Worm (Caenorhabditis elegans) whole organism, early embryonic: ENCODE measurements around the gene col-167.

ENCODE experiments used
- B0310.2 ChIP-seq: sonication (generic microtip); optimal IDR thresholded peaks from 2 replicates; lab custom pipeline; 2016; ENCODE audit warnings: mild to moderate bottlenecking, missing genetic modification characterization, missing compliant biosample characterization
- F13C5.2 ChIP-seq: sonication (generic microtip); optimal IDR thresholded peaks from 2 replicates; lab custom pipeline; 2017; ENCODE audit warnings: mild to moderate bottlenecking, missing genetic modification characterization, inconsistent platforms, missing compliant biosample characterization
- aly-1 ChIP-seq: sonication (generic microtip); optimal IDR thresholded peaks from 2 replicates; lab custom pipeline; 2016; ENCODE audit warnings: missing genetic modification characterization, missing compliant biosample characterization
- ama-1 ChIP-seq: fragments of 150-350 bp; optimal IDR thresholded peaks from 2 replicates; lab custom pipeline; 2014
- ceh-13 ChIP-seq: fragments of 200-800 bp; sonication (Bioruptor generic); optimal IDR thresholded peaks from 2 replicates; lab custom pipeline; 2018; ENCODE audit warnings: mild to moderate bottlenecking, missing genetic modification characterization, missing compliant biosample characterization
- ceh-36 ChIP-seq: sonication (generic microtip); optimal IDR thresholded peaks from 2 replicates; lab custom pipeline; 2016; ENCODE audit warnings: missing genetic modification characterization, inconsistent platforms, missing compliant biosample characterization
- ets-7 ChIP-seq: sonication (generic microtip); optimal IDR thresholded peaks from 2 replicates; lab custom pipeline; 2016; ENCODE audit warnings: missing genotype, missing genetic modification characterization, missing compliant biosample characterization
- flt-1 ChIP-seq: fragments of 200-800 bp; sonication (Bioruptor generic); IDR thresholded peaks from 2 replicates; pipeline ENCODE4 v1.3.6; 2022; ENCODE audit warnings: missing genetic modification characterization, missing compliant biosample characterization
- hmbx-1 ChIP-seq: sonication (generic microtip); optimal IDR thresholded peaks from 2 replicates; lab custom pipeline; 2016; ENCODE audit warnings: mild to moderate bottlenecking, missing genetic modification characterization, missing compliant biosample characterization
- hmg-4 ChIP-seq: fragments of 200-800 bp; sonication (Bioruptor generic); optimal IDR thresholded peaks from 2 replicates; lab custom pipeline; 2018; ENCODE audit warnings: mild to moderate bottlenecking, missing genetic modification characterization, missing compliant biosample characterization
- hnd-1 ChIP-seq: sonication (generic microtip); optimal IDR thresholded peaks from 2 replicates; lab custom pipeline; 2016; ENCODE audit warnings: missing genetic modification characterization, missing compliant biosample characterization
- pes-1 ChIP-seq: fragments of 200-800 bp; sonication (Bioruptor generic); IDR thresholded peaks from 2 replicates; pipeline ENCODE4 v1.3.6; 2022; ENCODE audit warnings: missing genetic modification reagents, missing genetic modification characterization, missing compliant biosample characterization
- scrt-1 ChIP-seq: fragments of 200-800 bp; sonication (Bioruptor generic); IDR thresholded peaks from 2 replicates; pipeline ENCODE4 v1.3.6; 2022; ENCODE audit warnings: missing genetic modification characterization, missing compliant biosample characterization
- sea-1 ChIP-seq: fragments of 200-800 bp; sonication (Bioruptor generic); conservative IDR thresholded peaks from 2 replicates; pipeline ENCODE4 v1.3.6; 2022; ENCODE audit warnings: missing genetic modification characterization, missing compliant biosample characterization
- tbx-11 ChIP-seq: fragments of 200-800 bp; sonication (Bioruptor generic); IDR thresholded peaks from 2 replicates; pipeline ENCODE4 v1.3.6; 2022; ENCODE audit warnings: missing genetic modification characterization, missing compliant biosample characterization
- tbx-37 ChIP-seq: fragments of 200-800 bp; sonication (Bioruptor generic); conservative IDR thresholded peaks from 2 replicates; pipeline ENCODE4 v1.3.6; 2022; ENCODE audit warnings: missing genetic modification reagents, missing genetic modification characterization, missing compliant biosample characterization
- tra-4 ChIP-seq: sonication (generic microtip); optimal IDR thresholded peaks from 2 replicates; lab custom pipeline; 2017; ENCODE audit warnings: missing genetic modification characterization, missing compliant biosample characterization

col-167 gene

DNA sequence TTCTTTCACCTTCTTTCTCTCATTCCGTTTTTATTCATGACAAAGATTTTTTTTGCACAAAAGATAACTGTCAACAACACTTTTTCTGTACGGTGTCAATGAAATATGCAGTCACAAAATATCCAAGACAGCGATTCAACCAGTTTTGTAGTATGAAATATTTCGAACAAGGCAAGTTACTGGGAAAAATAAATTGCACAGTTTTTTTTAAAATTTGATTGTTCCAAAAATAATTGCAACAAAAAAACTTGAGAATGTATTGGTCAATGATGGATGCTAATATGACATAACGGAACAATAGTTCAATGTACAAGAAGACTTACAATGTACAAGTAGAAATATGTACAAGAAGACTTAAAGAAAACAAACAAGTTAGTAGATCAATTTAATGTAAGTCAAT, 22.5 kb downstream of the col-167 start:
- TF ChIP-seq aly-1 (tag; lab: Kevin White, UChicago): no peak
- TF ChIP-seq hmg-4 (GFP tag; lab: Kevin White, UChicago): no peak
- no peak for TF ChIP-seq pes-1
- TF ChIP-seq hmbx-1 (tag; lab: Kevin White, UChicago): no peak
- no peak for TF ChIP-seq tbx-11
- no peak for TF ChIP-seq ets-7
- TF ChIP-seq hnd-1 (tag; lab: Kevin White, UChicago): no peak
- no peak for TF ChIP-seq scrt-1
- TF ChIP-seq ama-1 (lab: Kevin White, UChicago): no peak
- TF ChIP-seq F13C5.2 (tag; lab: Kevin White, UChicago): no peak
- no peak for TF ChIP-seq flt-1
- no peak for TF ChIP-seq B0310.2 (tag; lab: Kevin White, UChicago)
- no peak for TF ChIP-seq tra-4 (tag; lab: Kevin White, UChicago)
- TF ChIP-seq ceh-36 (tag; lab: Kevin White, UChicago): no peak
- TF ChIP-seq tbx-37 (GFP tag; lab: Robert Waterston, UW): no peak
- no peak for TF ChIP-seq sea-1 (GFP tag; lab: Robert Waterston, UW)
- TF ChIP-seq ceh-13: no peak

DNA sequence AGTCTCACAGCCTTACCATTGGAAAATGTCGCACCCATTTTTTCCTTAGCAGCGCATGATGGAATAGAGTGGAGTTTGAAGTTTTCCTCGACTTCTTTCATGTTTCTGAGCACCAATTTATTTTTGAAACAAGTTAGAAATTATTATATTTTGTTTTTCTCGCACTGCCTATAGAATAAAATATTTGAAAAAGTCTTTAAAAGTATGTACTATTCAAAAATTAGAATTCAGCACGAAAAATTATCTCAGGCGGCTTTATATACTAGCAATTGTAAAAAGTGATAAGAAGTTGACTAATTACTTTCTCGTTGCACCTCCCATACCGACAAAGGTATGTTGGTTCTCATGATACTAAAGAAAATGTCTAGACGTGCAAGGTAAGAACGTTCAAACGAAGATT, 23.7 kb downstream of the col-167 start, which contains the start of gene C03B1.9:
Gene C03B1.9 (minus strand): TSS at position 101 of the 400 bp plus-strand sequence.
- no peak for TF ChIP-seq scrt-1
- TF ChIP-seq ceh-36 (tag; lab: Kevin White, UChicago): no peak
- TF ChIP-seq tbx-11: no peak
- no peak for TF ChIP-seq tra-4 (tag; lab: Kevin White, UChicago)
- no peak for TF ChIP-seq ets-7
- TF ChIP-seq F13C5.2 (tag; lab: Kevin White, UChicago): no peak
- TF ChIP-seq B0310.2 (tag; lab: Kevin White, UChicago): no peak
- no peak for TF ChIP-seq hmg-4 (GFP tag; lab: Kevin White, UChicago)
- no peak for TF ChIP-seq hmbx-1 (tag; lab: Kevin White, UChicago)
- no peak for TF ChIP-seq sea-1 (GFP tag; lab: Robert Waterston, UW)
- TF ChIP-seq ceh-13: no peak

DNA sequence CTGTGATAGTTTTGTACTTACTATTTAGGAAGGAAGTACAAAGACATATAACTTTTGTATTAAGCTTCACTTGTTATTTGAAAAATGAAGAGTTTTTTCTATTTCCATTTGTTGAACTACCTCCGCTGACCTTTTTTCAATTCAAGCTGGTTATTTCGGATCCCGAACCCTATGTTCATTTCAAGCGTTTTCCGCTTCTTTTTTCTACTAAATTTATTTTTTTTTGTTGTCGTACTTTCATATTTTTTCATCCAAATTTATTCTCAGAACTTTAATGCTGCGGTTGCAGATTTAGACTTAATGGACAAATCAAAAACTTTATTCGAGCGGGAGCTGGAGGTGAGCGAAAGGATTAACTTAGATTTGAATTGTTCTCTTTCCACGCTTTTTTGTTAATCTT, 26.7 kb downstream of the col-167 start, which contains the start of gene C03B1.6:
Gene C03B1.6 (plus strand): TSS at position 301 of the 400 bp plus-strand sequence.
- TF ChIP-seq hnd-1 (tag; lab: Kevin White, UChicago) (no peak), hmbx-1 (tag; lab: Kevin White, UChicago) (no peak), scrt-1 (no peak), B0310.2 (tag; lab: Kevin White, UChicago) (no peak), flt-1 (no peak), F13C5.2 (tag; lab: Kevin White, UChicago) (no peak), tbx-11 (no peak), hmg-4 (GFP tag; lab: Kevin White, UChicago) (no peak), sea-1 (GFP tag; lab: Robert Waterston, UW) (no peak)

DNA sequence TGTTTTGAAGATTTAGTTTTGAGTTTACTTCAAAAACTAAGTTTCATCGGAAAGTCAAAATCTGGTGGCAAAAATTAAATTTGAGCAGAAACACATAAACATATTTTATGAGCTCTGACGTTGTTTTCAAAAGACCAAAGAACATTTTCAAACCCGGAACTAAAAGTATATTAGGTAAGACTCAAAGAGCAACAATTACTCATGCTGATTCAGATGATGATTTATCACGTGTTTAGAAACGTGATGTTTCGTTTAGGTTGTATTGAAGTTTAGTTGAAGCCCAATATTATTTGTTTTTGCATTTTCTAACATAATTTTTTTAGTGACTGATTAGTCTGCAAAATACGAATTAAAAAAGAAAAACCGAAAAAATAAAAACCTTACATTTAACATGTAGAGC, 30.5 kb downstream of the col-167 start:
- TF ChIP-seq tbx-37 (GFP tag; lab: Robert Waterston, UW): no peak
- TF ChIP-seq ceh-13: no peak
- TF ChIP-seq F13C5.2 (tag; lab: Kevin White, UChicago): no peak
- no peak for TF ChIP-seq hnd-1 (tag; lab: Kevin White, UChicago)
- TF ChIP-seq flt-1: no peak
- no peak for TF ChIP-seq B0310.2 (tag; lab: Kevin White, UChicago)
- TF ChIP-seq ceh-36 (tag; lab: Kevin White, UChicago): no peak
- TF ChIP-seq sea-1 (GFP tag; lab: Robert Waterston, UW): no peak
- TF ChIP-seq scrt-1: no peak

DNA sequence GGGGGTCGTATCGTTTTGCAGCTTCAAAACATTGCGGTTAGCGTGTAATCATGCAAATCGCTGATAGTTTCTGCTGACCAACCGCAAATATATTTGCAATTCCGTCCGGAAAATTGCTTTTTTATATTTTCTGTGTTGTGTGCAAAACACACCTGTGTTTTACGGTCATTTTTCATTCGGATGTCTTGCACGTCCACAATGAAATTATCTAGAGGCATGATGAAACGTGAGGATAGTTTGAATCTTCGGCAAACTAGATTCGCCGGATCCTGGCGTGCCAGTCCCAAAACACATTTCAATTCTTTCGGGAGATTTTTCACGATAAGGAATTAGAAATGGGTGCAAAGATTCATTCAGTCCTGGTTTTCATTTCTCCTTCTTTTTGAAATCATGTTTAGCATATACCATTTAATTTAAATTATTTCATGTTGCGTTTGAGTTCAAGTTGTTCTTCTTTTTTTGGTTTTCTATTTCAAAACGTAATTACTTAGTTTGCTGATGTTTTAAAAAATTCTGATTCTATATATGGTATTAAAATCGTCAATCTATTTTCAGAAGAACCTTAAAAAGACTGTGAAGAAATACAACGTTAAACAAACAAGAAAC, 31.8 kb downstream of the col-167 start, which contains the start of gene C03B1.5:
Gene C03B1.5 (plus strand): TSS at position 556 of the 606 bp plus-strand sequence.
- no peak for TF ChIP-seq aly-1 (tag; lab: Kevin White, UChicago)
- TF ChIP-seq ets-7: no peak
- no peak for TF ChIP-seq B0310.2 (tag; lab: Kevin White, UChicago)
- TF ChIP-seq tra-4 (tag; lab: Kevin White, UChicago): no peak
- TF ChIP-seq ceh-36 (tag; lab: Kevin White, UChicago): no peak

DNA sequence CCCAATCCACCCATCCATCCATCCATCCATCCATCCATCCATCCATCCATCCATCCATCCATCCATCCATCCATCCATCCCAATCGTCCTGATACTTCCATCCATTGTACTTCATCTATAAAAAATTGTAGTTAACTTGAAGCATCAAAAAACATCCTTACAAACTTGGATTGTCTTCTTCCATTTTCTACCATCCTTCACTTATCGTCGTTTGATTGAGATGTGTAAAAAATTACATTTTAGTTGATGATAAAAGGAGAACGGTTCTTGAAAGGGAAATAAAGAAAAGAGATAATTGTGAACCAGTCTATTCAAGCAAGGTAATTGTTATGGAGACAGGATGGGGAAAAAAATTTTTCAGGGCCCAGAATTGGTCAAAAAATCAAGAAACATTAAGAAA, 34.5 kb downstream of the col-167 start, which contains the start of gene C03B1.10:
Gene C03B1.10 (minus strand): TSS at position 101 of the 400 bp plus-strand sequence.
- no peak for TF ChIP-seq hmg-4 (GFP tag; lab: Kevin White, UChicago)
- no peak for TF ChIP-seq pes-1
- no peak for TF ChIP-seq ceh-13
- no peak for TF ChIP-seq ets-7
- no peak for TF ChIP-seq hnd-1 (tag; lab: Kevin White, UChicago)
- no peak for TF ChIP-seq tbx-11
- TF ChIP-seq sea-1 (GFP tag; lab: Robert Waterston, UW): no peak

DNA sequence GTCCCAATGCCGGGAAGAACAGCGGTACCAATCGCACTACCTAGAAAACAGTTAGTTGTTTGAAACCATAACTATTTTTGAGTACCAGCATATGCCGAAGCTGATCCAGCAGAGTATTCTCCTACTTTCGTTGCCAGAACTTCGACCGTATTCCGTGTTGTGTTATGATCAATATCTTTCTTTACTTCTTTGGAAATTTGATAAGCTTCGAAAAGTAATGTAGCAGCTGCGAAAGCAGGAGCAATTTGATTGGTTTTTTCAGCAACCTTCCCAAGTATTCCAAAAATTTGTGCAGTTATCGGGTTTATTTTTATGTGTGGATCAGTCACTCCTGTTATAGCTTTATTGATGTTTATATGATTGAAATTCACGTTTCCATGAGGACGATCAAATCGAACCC, 36.8 kb downstream of the col-167 start:
- no peak for TF ChIP-seq tra-4 (tag; lab: Kevin White, UChicago)
- no peak for TF ChIP-seq flt-1
- TF ChIP-seq tbx-11: no peak
- no peak for TF ChIP-seq hmbx-1 (tag; lab: Kevin White, UChicago)

DNA sequence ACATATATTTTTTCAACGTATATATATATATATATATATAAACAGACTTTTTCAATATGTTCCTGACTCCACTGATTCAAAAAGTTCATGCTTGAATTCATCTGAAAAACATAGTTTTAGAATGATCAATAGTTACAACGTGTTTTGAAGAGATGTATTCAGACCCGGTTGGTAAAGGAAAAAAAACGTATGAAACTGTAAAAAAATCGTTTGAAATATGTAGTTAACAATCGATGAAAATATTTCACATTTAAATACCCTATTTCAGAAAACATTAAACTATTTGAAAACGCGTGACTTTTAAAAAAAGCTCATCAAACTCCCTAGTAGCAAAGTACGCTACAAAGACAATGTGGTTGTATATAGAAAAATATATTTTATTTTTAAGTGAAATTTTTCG, 37.4 kb downstream of the col-167 start, which contains the start of gene C03B1.14:
Gene C03B1.14 (minus strand): TSS at position 101 of the 400 bp plus-strand sequence.
- TF ChIP-seq hmbx-1 (tag; lab: Kevin White, UChicago) (no peak), tra-4 (tag; lab: Kevin White, UChicago) (no peak), tbx-37 (GFP tag; lab: Robert Waterston, UW) (no peak), B0310.2 (tag; lab: Kevin White, UChicago) (no peak), tbx-11 (no peak), ets-7 (no peak), ceh-13 (no peak), scrt-1 (no peak), F13C5.2 (tag; lab: Kevin White, UChicago) (no peak), hmg-4 (GFP tag; lab: Kevin White, UChicago) (no peak), flt-1 (no peak), pes-1 (no peak), hnd-1 (tag; lab: Kevin White, UChicago) (no peak), ceh-36 (tag; lab: Kevin White, UChicago) (no peak), sea-1 (GFP tag; lab: Robert Waterston, UW) (no peak), aly-1 (tag; lab: Kevin White, UChicago) (no peak), ama-1 (lab: Kevin White, UChicago) (no peak)
